Worm (Caenorhabditis elegans): ENCODE data around the gene sto-5.

The sto-5 gene

ce11 chrX:16871355-16871754 lies 46.1 kb upstream of the sto-5 start:
- TF ChIP-seq nhr-28 (tag; optimal IDR thresholded peaks at IDR 0.05) (peak; percentile 71), zag-1 (tag; optimal IDR thresholded peaks at IDR 0.05) (no peak), hlh-30 (tag; optimal IDR thresholded peaks at IDR 0.05; ENCODE audit: insufficient read depth) (peak; percentile 73), daf-16 (GFP tag; optimal IDR thresholded peaks at IDR 0.05) (no peak), daf-16 (tag; optimal IDR thresholded peaks at IDR 0.05) (peak; percentile 82), lin-29 (GFP tag; IDR thresholded peaks at IDR 0.05) (no peak), dmd-8 (GFP tag; IDR thresholded peaks at IDR 0.05) (no peak), pqm-1 (tag; optimal IDR thresholded peaks at IDR 0.05) (peak; percentile 59), mxl-3 (GFP tag; optimal IDR thresholded peaks at IDR 0.05) (peak; percentile 97), unc-62 (GFP tag; optimal IDR thresholded peaks at IDR 0.05 in 1 of 2) (peak in 1 of 2 experiments; percentile 89), unc-62 (tag; optimal IDR thresholded peaks at IDR 0.05) (no peak), dmd-6 (GFP tag; IDR thresholded peaks at IDR 0.05) (peak; percentile 68), mdl-1 (tag; optimal IDR thresholded peaks at IDR 0.05) (peak in 1 of 2 experiments; percentile 63), hlh-11 (tag; optimal IDR thresholded peaks at IDR 0.05) (peak; percentile 54), gei-8 (GFP tag; optimal IDR thresholded peaks at IDR 0.05) (no peak), nhr-77 (tag; optimal IDR thresholded peaks at IDR 0.05) (peak; percentile 39)

- TF ChIP-seq aly-2 (tag; optimal IDR thresholded peaks at IDR 0.05), result no peak
- TF ChIP-seq lin-15B (tag; optimal IDR thresholded peaks at IDR 0.05), result no peak
- no peak for TF ChIP-seq nhr-41 (GFP tag; IDR thresholded peaks at IDR 0.05)
- peak; percentile 16 for TF ChIP-seq hlh-30 (tag; optimal IDR thresholded peaks at IDR 0.05; ENCODE audit: insufficient read depth)
- no peak for TF ChIP-seq daf-16 (GFP tag; optimal IDR thresholded peaks at IDR 0.05)
- peak; percentile 19 for TF ChIP-seq daf-16 (tag; optimal IDR thresholded peaks at IDR 0.05)
- TF ChIP-seq aha-1 (tag), result peak; percentile 52
These were observed 43.7 kb upstream of the sto-5 start, which contains the start of gene aakg-2 for ce11 chrX:16868931-16869330. Gene aakg-2 (minus strand): TSS chrX:16869031.

ce11 chrX:16865675-16866074 lies 40.4 kb upstream of the sto-5 start:
- TF ChIP-seq aha-1 (tag) (peak; percentile 94), snpc-4 (tag; optimal IDR thresholded peaks at IDR 0.05) (no peak)

ce11 chrX:16865016-16865415 lies 39.8 kb upstream of the sto-5 start:
- TF ChIP-seq hlh-11 (tag; optimal IDR thresholded peaks at IDR 0.05) (peak; percentile 15), pqm-1 (tag; optimal IDR thresholded peaks at IDR 0.05) (peak; percentile 72), F37D6.2 (tag; optimal IDR thresholded peaks at IDR 0.05) (no peak), daf-16 (GFP tag; optimal IDR thresholded peaks at IDR 0.05) (no peak), daf-16 (tag; optimal IDR thresholded peaks at IDR 0.05) (peak; percentile 36), spr-1 (tag; optimal IDR thresholded peaks at IDR 0.05) (no peak), dmd-6 (GFP tag; IDR thresholded peaks at IDR 0.05) (peak; percentile 17; the same call in 1 of the 2 replicates)

ce11 chrX:16863320-16863719 lies 38.1 kb upstream of the sto-5 start:
- TF ChIP-seq unc-62 (GFP tag; optimal IDR thresholded peaks at IDR 0.05 in 1 of 2), result peak in 1 of 2 experiments; percentile 92
- TF ChIP-seq unc-62 (tag; optimal IDR thresholded peaks at IDR 0.05), result no peak
- no peak for TF ChIP-seq ctbp-1 (GFP tag; IDR thresholded peaks at IDR 0.05)

- TF ChIP-seq madf-9 (GFP tag; conservative IDR thresholded peaks at IDR 0.05), result no peak
- TF ChIP-seq pqm-1 (tag; optimal IDR thresholded peaks at IDR 0.05), result peak; percentile 60
- TF ChIP-seq jun-1 (tag; optimal IDR thresholded peaks at IDR 0.05), result no peak
- TF ChIP-seq ceh-44 (GFP tag; IDR thresholded peaks at IDR 0.05), result no peak
- TF ChIP-seq saeg-2 (GFP tag; IDR thresholded peaks at IDR 0.05), result no peak
- TF ChIP-seq hlh-11 (tag; optimal IDR thresholded peaks at IDR 0.05), result peak; percentile 9
- TF ChIP-seq nhr-111 (GFP tag; optimal IDR thresholded peaks at IDR 0.05), result no peak
- no peak for TF ChIP-seq rbr-2 (tag; optimal IDR thresholded peaks at IDR 0.05)
- TF ChIP-seq nhr-42 (GFP tag; IDR thresholded peaks at IDR 0.05), result no peak
- no peak for TF ChIP-seq unc-62 (GFP tag; optimal IDR thresholded peaks at IDR 0.05 in 1 of 2)
- TF ChIP-seq unc-62 (tag; optimal IDR thresholded peaks at IDR 0.05), result no peak
- TF ChIP-seq daf-8 (GFP tag; IDR thresholded peaks at IDR 0.05), result no peak
- TF ChIP-seq ceh-82 (tag; optimal IDR thresholded peaks at IDR 0.05), result no peak
- TF ChIP-seq lin-38 (GFP tag; IDR thresholded peaks at IDR 0.05), result no peak
- no peak for TF ChIP-seq zag-1 (tag; optimal IDR thresholded peaks at IDR 0.05)
- no peak for TF ChIP-seq Y75B8A.6 (GFP tag; IDR thresholded peaks at IDR 0.05)
- peak; percentile 10; the same call in 1 of the 2 replicates for TF ChIP-seq dmd-6 (GFP tag; IDR thresholded peaks at IDR 0.05)
- TF ChIP-seq ceh-62 (tag; optimal IDR thresholded peaks at IDR 0.05), result no peak
- TF ChIP-seq snpc-1.2 (GFP tag; IDR thresholded peaks at IDR 0.05), result no peak
- no peak for TF ChIP-seq set-16 (GFP tag; IDR thresholded peaks at IDR 0.05)
- no peak for TF ChIP-seq madf-5 (GFP tag; IDR thresholded peaks at IDR 0.05)
- no peak for TF ChIP-seq daf-19 (GFP tag; conservative IDR thresholded peaks at IDR 0.05)
- TF ChIP-seq ztf-7 (tag; optimal IDR thresholded peaks at IDR 0.05), result no peak
- no peak for TF ChIP-seq mdl-1 (tag; optimal IDR thresholded peaks at IDR 0.05)
- no peak for TF ChIP-seq lin-29 (GFP tag; IDR thresholded peaks at IDR 0.05)
- TF ChIP-seq nhr-28 (tag; optimal IDR thresholded peaks at IDR 0.05), result peak; percentile 54
These were observed 34.7 kb upstream of the sto-5 start, which contains the start of gene T20F7.3 for ce11 chrX:16859956-16860446. Gene T20F7.3 (plus strand): TSS chrX:16860396.

All from whole organism, L4 larva.